Fruit fly (Drosophila melanogaster): ENCODE measurements around the gene CG14958.

DNA sequence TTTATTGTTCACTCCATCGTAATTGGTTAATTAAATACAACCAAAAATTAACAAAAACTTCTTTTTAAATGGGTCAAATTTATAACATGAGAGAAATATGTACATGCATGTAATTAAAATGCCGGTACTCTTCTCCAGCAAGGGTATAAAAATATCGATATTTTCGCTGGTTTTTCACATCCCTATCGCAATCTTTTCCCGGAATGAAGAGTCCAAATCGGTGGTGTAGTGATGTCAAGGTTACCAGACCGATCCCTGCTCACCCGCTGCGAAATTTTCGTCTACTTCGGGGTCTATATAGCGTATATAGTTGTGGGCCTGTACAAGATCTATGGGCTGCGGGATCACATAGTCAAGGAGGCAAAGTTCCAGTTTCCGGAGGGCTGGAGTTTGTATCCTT is 27.8 kb upstream of the CG14958 start, which contains the start of gene rasp:
- TF ChIP-seq CTCF (optimal IDR thresholded peaks at IDR 0.05) (no peak), CG8478 (optimal IDR thresholded peaks at IDR 0.05) (no peak)
